Fruit fly (Drosophila melanogaster): ENCODE measurements around the gene indra.

indra gene

DNA sequence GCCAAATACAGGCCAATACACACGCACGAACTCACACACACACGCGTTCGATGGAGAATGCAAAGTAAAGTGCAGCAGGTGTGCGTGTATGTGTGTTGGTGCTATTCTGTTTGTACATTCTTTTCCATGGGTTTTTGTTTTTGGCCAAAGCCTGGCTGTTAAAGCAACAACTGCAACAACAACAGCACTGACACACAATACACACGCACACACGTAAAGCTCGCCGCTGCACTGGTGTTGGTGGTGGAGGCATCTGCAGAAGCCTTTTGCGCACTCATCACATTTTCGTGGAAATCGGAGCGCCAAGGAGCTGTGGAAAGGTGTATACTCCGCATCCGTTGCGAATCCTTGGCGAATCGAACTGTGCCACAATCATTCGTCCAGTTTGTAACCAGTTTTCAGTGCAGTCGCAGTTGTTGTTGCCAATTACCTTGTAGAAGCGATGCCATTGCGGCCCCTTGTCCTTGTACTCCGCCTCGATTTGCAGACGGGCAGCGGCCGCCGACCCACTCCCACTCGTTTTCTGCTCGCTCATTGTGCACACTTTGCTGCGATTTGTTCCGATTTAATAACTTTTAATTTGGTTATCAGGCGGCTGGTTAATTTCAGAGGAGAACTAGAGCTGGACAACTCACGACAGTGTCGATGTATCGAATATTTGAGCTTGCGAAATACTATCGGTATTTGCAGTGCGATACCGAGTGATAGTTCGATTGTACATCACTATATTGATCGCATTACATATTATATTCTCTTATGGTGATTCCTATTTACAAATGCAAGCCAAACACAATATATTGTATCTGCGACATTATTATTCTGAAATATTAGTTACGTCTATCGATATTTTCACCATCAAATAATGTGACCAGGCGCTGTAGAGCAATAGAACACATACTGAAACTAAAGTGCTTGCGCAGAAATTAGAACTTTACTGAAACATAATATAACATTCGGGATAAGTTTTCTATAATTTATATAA lies 8.0 kb upstream of the indra start (continued):
- TF ChIP-seq acj6 (GFP tag; optimal IDR thresholded peaks at IDR 0.05) (peak; percentile 37), Ets21C (GFP tag; optimal IDR thresholded peaks at IDR 0.05) (peak; percentile 31), Hr4 (GFP tag; optimal IDR thresholded peaks at IDR 0.05) (peak; percentile 35), CG31627 (GFP tag; optimal IDR thresholded peaks at IDR 0.05) (peak; percentile 35), Sox14 (GFP tag; optimal IDR thresholded peaks at IDR 0.05) (peak; percentile 30), Smox (GFP tag; optimal IDR thresholded peaks at IDR 0.05) (peak; percentile 52), CG15336 (GFP tag; IDR thresholded peaks at IDR 0.05) (no peak), fd85E (GFP tag; optimal IDR thresholded peaks at IDR 0.05) (no peak), CG10669 (GFP tag; optimal IDR thresholded peaks at IDR 0.05) (no peak), lz (GFP tag; optimal IDR thresholded peaks at IDR 0.05) (peak; percentile 46), CG9139 (GFP tag; optimal IDR thresholded peaks at IDR 0.05) (no peak), fkh (GFP tag; optimal IDR thresholded peaks at IDR 0.05) (no peak), vri (GFP tag; optimal IDR thresholded peaks at IDR 0.05) (peak; percentile 47), pdm3 (GFP tag; optimal IDR thresholded peaks at IDR 0.05) (peak; percentile 45), esn (GFP tag; optimal IDR thresholded peaks at IDR 0.05) (peak; percentile 47), Eip78C (GFP tag) (peak; percentile 67), CG6163 (GFP tag; IDR thresholded peaks at IDR 0.05) (peak; percentile 44; the same call in 2 of the 3 replicates), CG32006 (GFP tag; optimal IDR thresholded peaks at IDR 0.05) (peak; percentile 45), CG8632 (GFP tag; optimal IDR thresholded peaks at IDR 0.05) (no peak), Eip75B (GFP tag; optimal IDR thresholded peaks at IDR 0.05) (peak; percentile 10), OdsH (GFP tag; optimal IDR thresholded peaks at IDR 0.05) (peak; percentile 45), Met (GFP tag; optimal IDR thresholded peaks at IDR 0.05) (peak; percentile 31), ss (GFP tag; optimal IDR thresholded peaks at IDR 0.05) (peak in 1 of 2 experiments; percentile 7)

DNA sequence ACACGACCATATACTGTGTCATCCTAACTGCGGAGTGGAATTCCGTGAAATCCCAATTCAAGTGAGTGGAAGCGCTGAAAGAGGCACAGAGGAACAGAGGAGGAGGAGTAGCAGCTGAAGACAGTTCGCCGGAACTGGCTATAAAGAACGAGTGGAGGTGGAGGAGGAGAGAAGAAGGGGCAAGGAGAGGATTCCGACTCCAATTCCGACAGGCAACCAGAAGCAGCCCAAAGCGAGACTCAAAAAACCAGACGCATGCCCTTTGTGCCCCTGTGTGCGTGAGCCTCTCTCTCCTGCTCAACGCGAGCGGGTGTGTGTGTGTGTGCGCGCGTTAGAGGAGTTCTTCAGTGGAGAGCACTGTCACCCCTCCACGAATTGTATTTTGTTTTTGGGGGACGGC lies 7.2 kb upstream of the indra start:
- TF ChIP-seq Hr39 (GFP tag; optimal IDR thresholded peaks at IDR 0.05) (no peak), svp (GFP tag) (peak; percentile 25), ss (GFP tag; optimal IDR thresholded peaks at IDR 0.05) (peak in 1 of 2 experiments; percentile 28), CG10631 (GFP tag; optimal IDR thresholded peaks at IDR 0.05) (no peak), Blimp-1 (GFP tag; optimal IDR thresholded peaks at IDR 0.05) (no peak), Eip93F (GFP tag; optimal IDR thresholded peaks at IDR 0.05) (no peak), CG3032 (tag; optimal IDR thresholded peaks at IDR 0.05) (no peak), CG1621 (tag; optimal IDR thresholded peaks at IDR 0.05) (peak; percentile 64), achi (GFP tag; optimal IDR thresholded peaks at IDR 0.05) (no peak), OdsH (GFP tag; optimal IDR thresholded peaks at IDR 0.05) (no peak), CG6808 (GFP tag; optimal IDR thresholded peaks at IDR 0.05) (no peak), CG6792 (GFP tag; optimal IDR thresholded peaks at IDR 0.05) (no peak), eg (GFP tag; IDR thresholded peaks at IDR 0.05) (no peak), CG8119 (GFP tag; IDR thresholded peaks at IDR 0.05) (no peak), CG6163 (GFP tag; IDR thresholded peaks at IDR 0.05) (0 out of 3 replicates have a peak, but pooled peaks have one; percentile 17), Smox (GFP tag; optimal IDR thresholded peaks at IDR 0.05) (no peak)

DNA sequence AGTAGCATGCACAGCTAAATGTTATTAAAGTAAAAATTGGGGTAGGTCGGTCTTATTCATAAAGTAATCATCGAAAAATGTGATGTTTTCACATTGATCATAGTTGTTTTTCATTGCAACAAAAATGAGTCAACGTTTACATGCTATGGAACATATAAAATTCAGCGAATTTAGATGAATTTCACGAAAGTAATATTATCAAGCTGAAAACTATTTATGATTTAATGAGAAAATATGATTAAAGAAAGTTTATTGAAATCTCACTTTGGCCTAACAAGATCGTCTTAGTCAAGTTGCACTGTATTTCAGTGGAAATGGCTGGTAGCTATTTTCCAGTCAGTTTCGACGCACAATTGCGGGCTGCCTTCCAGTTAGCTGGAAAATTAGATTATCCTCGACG lies 6.7 kb upstream of the indra start:
- TF ChIP-seq CG31627 (GFP tag; optimal IDR thresholded peaks at IDR 0.05) (peak; percentile 0), acj6 (GFP tag; optimal IDR thresholded peaks at IDR 0.05) (peak; percentile 26), esn (GFP tag; optimal IDR thresholded peaks at IDR 0.05) (peak; percentile 9), OdsH (GFP tag; optimal IDR thresholded peaks at IDR 0.05) (no peak), Hr4 (GFP tag; optimal IDR thresholded peaks at IDR 0.05) (peak; percentile 16), Eip78C (GFP tag) (peak; percentile 48), dac (GFP tag; optimal IDR thresholded peaks at IDR 0.05) (no peak), Met (GFP tag; optimal IDR thresholded peaks at IDR 0.05) (peak; percentile 24)

Measured in whole organism, prepupa.